Worm (Caenorhabditis elegans) whole organism, L3 larva: ENCODE measurements around the gene gcy-21.
"Not testable (repeated sequence)": the region's sequence is repeated elsewhere in the genome, so short reads cannot be mapped to it uniquely, and the experiment has no call there.

Experiments
- R02D3.7 ChIP-seq: fragments of 150-350 bp; optimal IDR thresholded peaks from 2 replicates; lab custom pipeline; 2014; ENCODE audit warnings: missing biosample characterization, missing genetic modification characterization
- ZK546.5 ChIP-seq: sonication (generic microtip); optimal IDR thresholded peaks from 2 replicates; lab custom pipeline; 2017; ENCODE audit warnings: missing biosample characterization, missing genetic modification characterization
- ceh-16 ChIP-seq: sonication (generic microtip); optimal IDR thresholded peaks from 2 replicates; lab custom pipeline; 2017; ENCODE audit warnings: missing biosample characterization, missing genetic modification characterization
- ceh-28 ChIP-seq: fragments of 150-350 bp; optimal IDR thresholded peaks from 2 replicates; lab custom pipeline; 2014; ENCODE audit warnings: missing biosample characterization, missing genetic modification reagents, missing genetic modification characterization
- ceh-82 ChIP-seq: fragments of 150-350 bp; optimal IDR thresholded peaks from 2 replicates; lab custom pipeline; 2014; ENCODE audit warnings: missing biosample characterization, missing genetic modification characterization
- ceh-9 ChIP-seq: sonication (generic microtip); optimal IDR thresholded peaks from 2 replicates; lab custom pipeline; 2018; ENCODE audit warnings: missing biosample characterization, missing genetic modification characterization
- daf-12 ChIP-seq: fragments of 150-350 bp; optimal IDR thresholded peaks from 2 replicates; lab custom pipeline; 2014; ENCODE audit warnings: missing biosample characterization, missing genetic modification reagents, missing genetic modification characterization
- egl-5 ChIP-seq: fragments of 150-350 bp; optimal IDR thresholded peaks from 2 replicates; lab custom pipeline; 2017; ENCODE audit warnings: missing biosample characterization, missing genetic modification reagents, missing genetic modification characterization, inconsistent platforms
- elt-2 ChIP-seq: sonication (generic microtip); optimal IDR thresholded peaks from 2 replicates; lab custom pipeline; 2016; ENCODE audit warnings: missing genetic modification reagents, mild to moderate bottlenecking, missing genetic modification characterization, missing compliant biosample characterization
- eor-1 ChIP-seq, 2 experiments: fragments of 150-350 bp; optimal IDR thresholded peaks; 2 replicates each; lab custom pipeline; 2014 to 2018; ENCODE audit warnings: missing biosample characterization in 2 of 2, missing genetic modification characterization in 2 of 2
- fkh-10 ChIP-seq: sonication (generic microtip); optimal IDR thresholded peaks from 2 replicates; lab custom pipeline; 2017; ENCODE audit warnings: missing biosample characterization, missing genetic modification reagents, missing genetic modification characterization
- fos-1 ChIP-seq: fragments of 150-350 bp; optimal IDR thresholded peaks from 2 replicates; lab custom pipeline; 2014; ENCODE audit warnings: missing biosample characterization, missing genetic modification characterization
- hmg-11 ChIP-seq: sonication (generic microtip); optimal IDR thresholded peaks from 2 replicates; lab custom pipeline; 2016; ENCODE audit warnings: missing genetic modification characterization, missing compliant biosample characterization
- jun-1 ChIP-seq: fragments of 150-350 bp; optimal IDR thresholded peaks from 2 replicates; lab custom pipeline; 2014; ENCODE audit warnings: missing biosample characterization, missing genetic modification reagents, missing genetic modification characterization
- lin-15B ChIP-seq: fragments of 150-350 bp; optimal IDR thresholded peaks from 2 replicates; lab custom pipeline; 2014; ENCODE audit warnings: missing biosample characterization, missing genetic modification characterization
- lin-39 ChIP-seq: fragments of 150-350 bp; optimal IDR thresholded peaks from 2 replicates; lab custom pipeline; 2018; ENCODE audit warnings: missing biosample characterization, missing genetic modification reagents, missing genetic modification characterization
- lsy-12 ChIP-seq: sonication (generic microtip); optimal IDR thresholded peaks from 2 replicates; lab custom pipeline; 2016; ENCODE audit warnings: mild to moderate bottlenecking, missing genetic modification characterization, missing compliant biosample characterization
- nfya-1 ChIP-seq: sonication (generic microtip); optimal IDR thresholded peaks from 2 replicates; lab custom pipeline; 2017; ENCODE audit warnings: missing genetic modification characterization, mild to moderate bottlenecking, missing compliant biosample characterization, antibody characterized with exemption, moderate library complexity; ENCODE audit not compliant: insufficient read depth
- nhr-25 ChIP-seq: sonication (generic microtip); optimal IDR thresholded peaks from 2 replicates; lab custom pipeline; 2017; ENCODE audit warnings: missing biosample characterization, missing genetic modification characterization
- pqm-1 ChIP-seq: fragments of 150-350 bp; optimal IDR thresholded peaks from 2 replicates; lab custom pipeline; 2017; ENCODE audit warnings: missing biosample characterization, missing genetic modification characterization, inconsistent platforms
- tbx-2 ChIP-seq: sonication (generic microtip); optimal IDR thresholded peaks from 2 replicates; lab custom pipeline; 2016; ENCODE audit warnings: mild to moderate bottlenecking, missing genetic modification characterization, missing compliant biosample characterization
- ztf-11 ChIP-seq: fragments of 150-350 bp; optimal IDR thresholded peaks from 2 replicates; lab custom pipeline; 2014; ENCODE audit warnings: missing biosample characterization, missing genetic modification characterization
- ztf-4 ChIP-seq: fragments of 150-350 bp; optimal IDR thresholded peaks from 2 replicates; lab custom pipeline; 2014; ENCODE audit warnings: missing biosample characterization, missing genetic modification characterization

The gcy-21 gene

DNA sequence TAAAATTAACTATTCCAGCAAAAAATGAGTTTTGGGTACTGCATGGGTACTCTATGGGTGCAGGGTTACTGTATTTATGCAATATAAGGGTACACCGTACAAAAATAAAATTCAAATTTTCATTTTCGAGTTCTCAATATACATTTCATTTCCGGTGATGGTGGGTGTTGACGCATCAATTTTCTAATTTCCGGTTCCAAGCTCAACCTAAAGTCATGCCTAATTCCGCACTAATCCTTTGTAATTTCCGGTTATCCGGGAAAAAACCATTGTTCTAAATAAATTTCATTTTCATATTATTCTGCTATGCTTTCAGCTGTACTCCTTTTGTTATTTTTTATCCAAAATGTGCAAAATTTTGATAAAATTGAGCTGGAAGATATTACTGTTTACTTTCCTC, at the start of gene gcy-21:
gcy-21 (plus strand) TSS at position 301 of the 400 bp plus-strand sequence.
- TF ChIP-seq hmg-11 (no peak), ceh-82 (tag; lab: Kevin White, UChicago) (no peak), lsy-12 (tag; lab: Kevin White, UChicago) (no peak), fos-1 (no peak), jun-1 (tag; lab: Kevin White, UChicago) (no peak), ceh-9 (tag; lab: Kevin White, UChicago) (no peak), eor-1 (tag; optimal IDR thresholded peaks at IDR 0.05; lab: Kevin White, UChicago) (no peak)

ce11 chrII:2610202-2610912, 49.1 kb upstream of the gcy-21 start, which contains the start of gene sri-38:
Gene sri-38 (plus strand): TSS chrII:2610862.
- peak; percentile 30 for TF ChIP-seq fos-1
- no peak for TF ChIP-seq nhr-25 (tag; lab: Kevin White, UChicago)
- peak; percentile 55 for TF ChIP-seq jun-1 (tag; lab: Kevin White, UChicago)
- TF ChIP-seq elt-2 (tag; lab: Kevin White, UChicago): peak; percentile 96
- TF ChIP-seq pqm-1 (tag; lab: Kevin White, UChicago): peak; percentile 73

DNA sequence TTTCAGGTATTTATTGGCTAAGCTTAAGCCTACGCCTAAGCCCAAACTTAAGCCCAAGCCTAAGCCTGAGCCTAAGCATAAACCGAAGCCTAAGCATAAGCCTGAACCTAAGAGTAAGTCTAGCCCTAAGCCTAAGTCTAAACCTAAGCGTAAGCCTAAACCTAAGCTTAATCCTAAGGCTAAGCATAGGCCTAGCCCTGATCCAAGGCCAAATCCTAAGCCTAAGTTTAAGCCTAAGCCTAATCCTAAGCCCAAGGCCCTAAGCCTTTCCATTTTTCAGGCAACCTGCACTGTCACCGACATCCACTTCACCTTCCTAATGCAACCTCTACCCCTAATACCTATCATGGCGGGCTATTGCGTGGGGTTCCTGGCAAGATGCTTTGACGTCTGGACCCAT, 48.5 kb upstream of the gcy-21 start:
- TF ChIP-seq lsy-12 (tag; lab: Kevin White, UChicago) (no peak), lin-15B (no peak), R02D3.7 (no peak), lin-39 (tag; lab: Kevin White, UChicago) (no peak), ceh-9 (tag; lab: Kevin White, UChicago) (no peak), nfya-1 (no peak), fkh-10 (no peak), ZK546.5 (tag; lab: Kevin White, UChicago) (no peak), egl-5 (tag; lab: Kevin White, UChicago) (no peak)

ce11 chrII:2612278-2612677, 47.2 kb upstream of the gcy-21 start, which contains the start of gene D2062.13:
Gene D2062.13 (plus strand): TSS chrII:2612578.
- not testable (repeated sequence) for TF ChIP-seq tbx-2, daf-12, ztf-4 (tag; lab: Kevin White, UChicago)
- TF ChIP-seq, all 47 proteins: peak for 0; not testable (repeated sequence) for 47

DNA sequence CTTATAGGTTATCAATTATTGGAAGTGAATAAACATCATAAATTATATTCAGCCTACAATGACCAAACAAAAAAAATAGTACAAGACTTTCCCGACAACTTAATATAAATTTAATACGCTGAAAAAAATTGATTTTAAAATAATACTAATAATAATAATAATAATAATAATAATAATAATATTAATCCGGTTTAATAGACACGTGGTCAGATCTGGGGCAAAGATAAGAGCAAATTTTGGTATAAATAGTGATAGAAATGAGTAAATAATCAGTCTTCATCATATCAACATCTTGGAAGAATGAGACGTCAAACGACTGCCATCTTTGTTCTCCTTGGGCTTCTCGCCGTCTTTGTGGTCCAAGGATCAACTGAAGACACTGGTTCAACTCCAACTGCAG, 42.8 kb upstream of the gcy-21 start, which contains the start of gene msrp-5:
msrp-5 (plus strand) TSS at position 301 of the 400 bp plus-strand sequence.
- not testable (repeated sequence) for TF ChIP-seq nhr-25, ceh-9, lin-39 (tag; lab: Kevin White, UChicago)

DNA sequence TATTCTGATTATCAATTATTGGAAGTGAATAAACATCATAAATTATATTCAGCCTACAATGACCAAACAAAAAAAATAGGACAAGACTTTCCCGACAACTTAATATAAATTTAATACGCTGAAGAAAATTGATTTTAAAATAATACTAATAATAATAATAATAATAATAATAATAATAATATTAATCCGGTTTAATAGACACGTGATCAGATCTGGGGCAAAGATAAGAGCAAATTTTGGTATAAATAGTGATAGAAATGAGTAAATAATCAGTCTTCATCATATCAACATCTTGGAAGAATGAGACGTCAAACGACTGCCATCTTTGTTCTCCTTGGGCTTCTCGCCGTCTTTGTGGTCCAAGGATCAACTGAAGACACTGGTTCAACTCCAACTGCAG, 40.3 kb upstream of the gcy-21 start, which contains the start of gene msrp-6:
msrp-6 (plus strand) TSS at position 301 of the 400 bp plus-strand sequence.
- not testable (repeated sequence) for TF ChIP-seq ceh-16 (tag; lab: Kevin White, UChicago); fos-1; ztf-11

ce11 chrII:2622480-2622879, 37.0 kb upstream of the gcy-21 start, which contains the start of gene D2062.5:
Gene D2062.5 (plus strand): TSS chrII:2622780.
- TF ChIP-seq egl-5 (tag; lab: Kevin White, UChicago): no peak

DNA sequence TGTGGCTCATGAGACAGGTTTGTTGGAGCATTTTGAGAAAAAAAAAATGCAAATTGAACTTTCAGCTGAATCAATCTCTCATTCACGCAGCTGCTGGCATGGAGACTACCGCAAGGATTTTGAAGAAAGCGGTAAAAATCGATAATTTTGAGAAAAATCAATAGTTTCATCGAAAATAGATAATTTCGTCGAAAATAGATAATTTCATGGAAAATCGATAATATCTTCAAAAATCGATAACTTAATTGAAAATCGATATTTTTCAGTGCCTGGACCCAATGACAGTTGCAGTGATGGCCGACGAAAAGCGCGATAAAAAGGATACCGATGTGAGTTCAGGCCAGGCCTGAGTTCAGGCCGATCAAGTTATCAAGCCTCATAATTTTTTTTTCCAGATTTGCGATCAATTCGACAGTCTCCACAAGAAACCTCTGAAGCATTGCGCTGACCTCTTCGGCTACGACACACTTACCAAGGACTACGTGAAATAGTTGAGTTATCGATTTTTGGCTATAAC, 36.5 kb upstream of the gcy-21 start, which contains the start of gene D2062.4:
D2062.4 (plus strand) TSS at position 467 of the 517 bp plus-strand sequence.
- TF ChIP-seq ceh-28 (tag; lab: Kevin White, UChicago): peak; percentile 54
